Worm (Caenorhabditis elegans) whole organism, late embryonic: ENCODE measurements around the gene col-142.

Experiments used
- C08G9.2 ChIP-seq: sonication (generic microtip); optimal IDR thresholded peaks from 2 replicates; lab custom pipeline; 2016; ENCODE audit warnings: mild to moderate bottlenecking, missing genetic modification characterization, moderate library complexity, missing compliant biosample characterization
- F13H6.1 ChIP-seq: sonication (generic microtip); optimal IDR thresholded peaks from 2 replicates; lab custom pipeline; 2016; ENCODE audit warnings: missing genetic modification characterization, missing compliant biosample characterization
- T23F11.4 ChIP-seq: fragments of 200-800 bp; sonication (Bioruptor generic); optimal IDR thresholded peaks from 2 replicates; lab custom pipeline; 2018; ENCODE audit warnings: mild to moderate bottlenecking, missing genetic modification characterization, missing compliant biosample characterization
- Y22D7AL.16 ChIP-seq: sonication (generic microtip); optimal IDR thresholded peaks from 2 replicates; lab custom pipeline; 2016; ENCODE audit warnings: missing genetic modification characterization, missing compliant biosample characterization
- ahr-1 ChIP-seq: sonication (generic microtip); optimal IDR thresholded peaks from 2 replicates; lab custom pipeline; 2016; ENCODE audit warnings: missing genetic modification characterization, missing compliant biosample characterization
- ama-1 ChIP-seq: fragments of 150-350 bp; optimal IDR thresholded peaks from 2 replicates; lab custom pipeline; 2014
- ceh-14 ChIP-seq: sonication (generic microtip); optimal IDR thresholded peaks from 2 replicates; lab custom pipeline; 2016; ENCODE audit warnings: missing genotype, missing genetic modification characterization, missing compliant biosample characterization
- ceh-18 ChIP-seq: sonication (generic microtip); optimal IDR thresholded peaks from 2 replicates; lab custom pipeline; 2016; ENCODE audit warnings: missing genetic modification characterization, missing compliant biosample characterization
- ceh-22 ChIP-seq: sonication (generic microtip); optimal IDR thresholded peaks from 2 replicates; lab custom pipeline; 2017; ENCODE audit warnings: missing biosample characterization, missing genetic modification characterization
- ceh-24 ChIP-seq: sonication (generic microtip); optimal IDR thresholded peaks from 2 replicates; lab custom pipeline; 2016; ENCODE audit warnings: mild to moderate bottlenecking, missing genetic modification characterization, missing compliant biosample characterization
- ceh-31 ChIP-seq: sonication (generic microtip); optimal IDR thresholded peaks from 2 replicates; lab custom pipeline; 2016; ENCODE audit warnings: missing genetic modification characterization, missing compliant biosample characterization
- ceh-34 ChIP-seq: sonication (generic microtip); optimal IDR thresholded peaks from 2 replicates; lab custom pipeline; 2016; ENCODE audit warnings: mild to moderate bottlenecking, missing genetic modification characterization, missing compliant biosample characterization
- ceh-45 ChIP-seq: fragments of 200-800 bp; sonication (Bioruptor generic); IDR thresholded peaks from 2 replicates; pipeline ENCODE4 v1.3.6; 2022; ENCODE audit warnings: missing genetic modification reagents, missing genetic modification characterization, missing compliant biosample characterization
- ceh-6 ChIP-seq: fragments of 200-800 bp; sonication (Bioruptor generic); optimal IDR thresholded peaks from 2 replicates; lab custom pipeline; 2018; ENCODE audit warnings: mild to moderate bottlenecking, missing genetic modification characterization, missing compliant biosample characterization
- dve-1 ChIP-seq: sonication (generic microtip); optimal IDR thresholded peaks from 2 replicates; lab custom pipeline; 2017; ENCODE audit warnings: antibody characterized with exemption, mild to moderate bottlenecking, missing genetic modification characterization, missing compliant biosample characterization
- elt-2 ChIP-seq: sonication (generic microtip); optimal IDR thresholded peaks from 2 replicates; lab custom pipeline; 2016; ENCODE audit warnings: missing genetic modification reagents, missing genetic modification characterization, missing compliant biosample characterization
- eyg-1 ChIP-seq: sonication (generic microtip); optimal IDR thresholded peaks from 2 replicates; lab custom pipeline; 2016; ENCODE audit warnings: missing genotype, missing genetic modification characterization, missing compliant biosample characterization
- fax-1 ChIP-seq: sonication (generic microtip); optimal IDR thresholded peaks from 2 replicates; lab custom pipeline; 2016; ENCODE audit warnings: missing genotype, missing genetic modification characterization, missing compliant biosample characterization
- fkh-10 ChIP-seq: fragments of 150-350 bp; optimal IDR thresholded peaks from 2 replicates; lab custom pipeline; 2014; ENCODE audit warnings: missing biosample characterization, missing genetic modification reagents, missing genetic modification characterization
- gmeb-2 ChIP-seq: sonication (generic microtip); optimal IDR thresholded peaks from 2 replicates; lab custom pipeline; 2016; ENCODE audit warnings: missing genetic modification characterization, inconsistent platforms, missing compliant biosample characterization
- hlh-13 ChIP-seq: fragments of 200-800 bp; sonication (Bioruptor generic); optimal IDR thresholded peaks from 2 replicates; lab custom pipeline; 2018; ENCODE audit warnings: mild to moderate bottlenecking, missing genetic modification characterization, missing compliant biosample characterization
- hlh-15 ChIP-seq: sonication (generic microtip); optimal IDR thresholded peaks from 2 replicates; lab custom pipeline; 2016; ENCODE audit warnings: missing genetic modification characterization, missing compliant biosample characterization
- hlh-6 ChIP-seq: sonication (generic microtip); optimal IDR thresholded peaks from 2 replicates; lab custom pipeline; 2016; ENCODE audit warnings: missing genotype, missing genetic modification characterization, missing compliant biosample characterization
- hlh-8 ChIP-seq: sonication (generic microtip); optimal IDR thresholded peaks from 2 replicates; lab custom pipeline; 2016; ENCODE audit warnings: missing genotype, missing genetic modification characterization, missing compliant biosample characterization
- lim-6 ChIP-seq: sonication (generic microtip); optimal IDR thresholded peaks from 2 replicates; lab custom pipeline; 2016; ENCODE audit warnings: missing genetic modification characterization, missing compliant biosample characterization
- lin-11 ChIP-seq: fragments of 200-800 bp; sonication (Bioruptor generic); optimal IDR thresholded peaks from 2 replicates; lab custom pipeline; 2018; ENCODE audit warnings: mild to moderate bottlenecking, missing genetic modification characterization, missing compliant biosample characterization
- madf-2 ChIP-seq: sonication (generic microtip); optimal IDR thresholded peaks from 2 replicates; lab custom pipeline; 2017; ENCODE audit warnings: missing genetic modification characterization, missing compliant biosample characterization
- nfya-1 ChIP-seq: sonication (generic microtip); optimal IDR thresholded peaks from 2 replicates; lab custom pipeline; 2017; ENCODE audit warnings: missing genetic modification characterization, mild to moderate bottlenecking, missing compliant biosample characterization, antibody characterized with exemption, moderate library complexity
- nhr-11 ChIP-seq: fragments of 150-350 bp; optimal IDR thresholded peaks from 2 replicates; lab custom pipeline; 2014; ENCODE audit warnings: missing biosample characterization, missing genetic modification characterization
- npax-4 ChIP-seq: sonication (generic microtip); optimal IDR thresholded peaks from 2 replicates; lab custom pipeline; 2016; ENCODE audit warnings: missing genetic modification characterization, missing compliant biosample characterization
- pat-9 ChIP-seq: fragments of 200-800 bp; sonication (Bioruptor generic); optimal IDR thresholded peaks from 2 replicates; lab custom pipeline; 2018; ENCODE audit warnings: mild to moderate bottlenecking, missing genetic modification characterization, moderate library complexity, missing compliant biosample characterization
- pax-1 ChIP-seq: fragments of 150-350 bp; optimal IDR thresholded peaks from 2 replicates; lab custom pipeline; 2014; ENCODE audit warnings: missing biosample characterization, missing genetic modification characterization
- pha-4 ChIP-seq: fragments of 150-350 bp; optimal IDR thresholded peaks from 2 replicates; lab custom pipeline; 2018; ENCODE audit warnings: missing biosample characterization, missing genetic modification reagents, missing genetic modification characterization
- pqm-1 ChIP-seq: sonication (generic microtip); optimal IDR thresholded peaks from 2 replicates; lab custom pipeline; 2016; ENCODE audit warnings: missing genetic modification characterization, missing compliant biosample characterization
- pros-1 ChIP-seq: fragments of 150-350 bp; optimal IDR thresholded peaks from 2 replicates; lab custom pipeline; 2014; ENCODE audit warnings: missing biosample characterization, missing genetic modification reagents, missing genetic modification characterization
- ref-2 ChIP-seq: sonication (generic microtip); optimal IDR thresholded peaks from 2 replicates; lab custom pipeline; 2016; ENCODE audit warnings: missing genetic modification characterization, missing compliant biosample characterization
- sdc-2 ChIP-seq: sonication (generic microtip); optimal IDR thresholded peaks from 2 replicates; lab custom pipeline; 2016; ENCODE audit warnings: missing genotype, missing genetic modification characterization, missing compliant biosample characterization
- syd-9 ChIP-seq: sonication (generic microtip); optimal IDR thresholded peaks from 2 replicates; lab custom pipeline; 2016; ENCODE audit warnings: mild to moderate bottlenecking, missing genetic modification characterization, moderate library complexity, missing compliant biosample characterization
- tbx-7 ChIP-seq: sonication (generic microtip); optimal IDR thresholded peaks from 2 replicates; lab custom pipeline; 2016; ENCODE audit warnings: missing genotype, missing genetic modification characterization, missing compliant biosample characterization
- ttx-3 ChIP-seq: sonication (generic microtip); optimal IDR thresholded peaks from 2 replicates; lab custom pipeline; 2016; ENCODE audit warnings: missing genetic modification reagents, missing genetic modification characterization, missing compliant biosample characterization
- unc-3 ChIP-seq, 2 experiments: fragments of 200-800 bp in 1 of 2; sonication (Bioruptor generic) in 1 of 2; sonication (generic microtip) in 1 of 2; conservative IDR thresholded peaks in 1 of 2; optimal IDR thresholded peaks in 1 of 2; 2 replicates each; pipeline versions ENCODE4 v1.3.6 to Lab custom; 2016 to 2022; ENCODE audit warnings: missing compliant biosample characterization in 2 of 2, missing genetic modification characterization in 2 of 2, missing genetic modification reagents in 1 of 2
- unc-42 ChIP-seq: sonication (generic microtip); optimal IDR thresholded peaks from 2 replicates; lab custom pipeline; 2016; ENCODE audit warnings: missing genotype, missing genetic modification characterization, missing compliant biosample characterization
- unc-55 ChIP-seq: sonication (generic microtip); optimal IDR thresholded peaks from 2 replicates; lab custom pipeline; 2017; ENCODE audit warnings: missing biosample characterization, missing genetic modification reagents, missing genetic modification characterization
- ztf-16 ChIP-seq: sonication (generic microtip); optimal IDR thresholded peaks from 2 replicates; lab custom pipeline; 2017; ENCODE audit warnings: missing genetic modification characterization, missing compliant biosample characterization

col-142 gene

DNA sequence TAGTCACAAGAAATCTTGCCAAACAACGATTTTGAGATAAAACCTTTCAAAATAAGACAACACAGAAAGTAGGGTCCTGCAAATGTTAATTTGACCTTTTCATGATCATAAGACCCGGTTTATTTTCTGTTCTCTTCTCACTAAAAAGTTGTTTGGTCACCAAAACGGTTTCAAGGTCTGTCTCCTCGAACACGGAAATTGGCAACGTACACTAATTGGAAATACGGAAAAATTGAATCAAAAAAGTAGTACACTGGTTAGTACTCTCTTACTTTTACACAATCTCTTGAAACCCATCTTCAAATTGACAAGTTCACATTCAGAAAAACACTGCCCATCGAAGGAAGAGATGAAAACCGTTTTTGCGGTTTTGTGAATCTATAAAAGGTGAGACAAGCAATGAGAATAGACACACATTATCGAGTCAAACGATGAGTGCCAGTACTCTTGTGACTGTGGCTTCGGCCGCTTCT, at the start of gene col-142:
col-142 (plus strand) TSS at position 423 of the 473 bp plus-strand sequence.
- TF ChIP-seq hlh-13 (GFP tag; lab: Kevin White, UChicago) (no peak), lim-6 (no peak), pat-9 (tag; lab: Kevin White, UChicago) (no peak), unc-3 (GFP tag; conservative IDR thresholded peaks at IDR 0.05; lab: Robert Waterston, UW) (no peak), unc-3 (tag; optimal IDR thresholded peaks at IDR 0.05; lab: Kevin White, UChicago) (no peak), dve-1 (tag; lab: Kevin White, UChicago) (no peak), F13H6.1 (tag; lab: Kevin White, UChicago) (no peak), syd-9 (tag; lab: Kevin White, UChicago) (no peak), gmeb-2 (no peak), sdc-2 (tag; lab: Kevin White, UChicago) (no peak), fkh-10 (GFP tag; lab: Kevin White, UChicago) (no peak), ceh-18 (tag; lab: Kevin White, UChicago) (no peak)

- TF ChIP-seq ceh-22 (tag; lab: Kevin White, UChicago): no peak
- TF ChIP-seq unc-55 (GFP tag; lab: Kevin White, UChicago): no peak
- no peak for TF ChIP-seq ama-1 (lab: Kevin White, UChicago)
- TF ChIP-seq ttx-3: no peak
- TF ChIP-seq pros-1 (tag; lab: Kevin White, UChicago): no peak
- no peak for TF ChIP-seq hlh-6 (tag; lab: Kevin White, UChicago)
These were observed 48.7 kb upstream of the col-142 start for ce11 chrV:6782260-6782659.

DNA sequence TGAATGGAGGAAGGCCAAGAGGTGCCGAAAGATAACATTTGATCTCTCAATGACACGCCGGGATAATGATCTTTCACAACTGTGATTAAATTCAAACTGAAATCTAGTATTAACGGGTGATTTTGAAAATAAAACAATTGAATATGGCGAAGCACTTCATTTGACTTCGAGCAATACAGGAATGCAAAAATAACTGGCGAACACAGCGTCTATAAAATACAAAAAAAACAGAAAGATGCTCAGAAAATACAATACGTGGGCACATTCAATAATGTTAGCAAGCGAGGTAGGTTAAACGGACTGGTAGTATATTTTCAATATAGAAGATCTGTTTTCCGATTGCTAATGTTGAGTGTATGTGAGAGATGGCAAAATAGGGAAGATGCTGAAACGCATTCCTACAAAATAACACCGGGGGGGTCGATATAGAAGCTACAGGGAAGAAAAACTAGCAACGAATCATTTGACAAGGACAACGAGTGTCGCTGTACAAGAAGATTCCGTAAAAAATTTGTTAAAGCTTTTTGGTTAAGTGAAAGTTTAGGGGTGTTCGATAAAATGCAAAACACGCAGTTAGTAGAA, 47.8 kb upstream of the col-142 start:
- TF ChIP-seq npax-4 (no peak), ceh-6 (GFP tag; lab: Kevin White, UChicago) (no peak), sdc-2 (tag; lab: Kevin White, UChicago) (no peak), nhr-11 (tag; lab: Kevin White, UChicago) (no peak), pax-1 (tag; lab: Kevin White, UChicago) (no peak), hlh-8 (tag; lab: Kevin White, UChicago) (no peak), T23F11.4 (GFP tag; lab: Kevin White, UChicago) (no peak), ceh-31 (tag; lab: Kevin White, UChicago) (no peak), C08G9.2 (tag; lab: Kevin White, UChicago) (no peak), ahr-1 (tag; lab: Kevin White, UChicago) (no peak), hlh-6 (tag; lab: Kevin White, UChicago) (no peak), ama-1 (lab: Kevin White, UChicago) (no peak), F13H6.1 (tag; lab: Kevin White, UChicago) (no peak), tbx-7 (tag; lab: Kevin White, UChicago) (no peak), ceh-34 (no peak), nfya-1 (tag; lab: Kevin White, UChicago) (no peak), gmeb-2 (no peak), madf-2 (no peak), fax-1 (tag; lab: Kevin White, UChicago) (no peak)
- TF ChIP-seq, all 69 proteins: peak for 0

DNA sequence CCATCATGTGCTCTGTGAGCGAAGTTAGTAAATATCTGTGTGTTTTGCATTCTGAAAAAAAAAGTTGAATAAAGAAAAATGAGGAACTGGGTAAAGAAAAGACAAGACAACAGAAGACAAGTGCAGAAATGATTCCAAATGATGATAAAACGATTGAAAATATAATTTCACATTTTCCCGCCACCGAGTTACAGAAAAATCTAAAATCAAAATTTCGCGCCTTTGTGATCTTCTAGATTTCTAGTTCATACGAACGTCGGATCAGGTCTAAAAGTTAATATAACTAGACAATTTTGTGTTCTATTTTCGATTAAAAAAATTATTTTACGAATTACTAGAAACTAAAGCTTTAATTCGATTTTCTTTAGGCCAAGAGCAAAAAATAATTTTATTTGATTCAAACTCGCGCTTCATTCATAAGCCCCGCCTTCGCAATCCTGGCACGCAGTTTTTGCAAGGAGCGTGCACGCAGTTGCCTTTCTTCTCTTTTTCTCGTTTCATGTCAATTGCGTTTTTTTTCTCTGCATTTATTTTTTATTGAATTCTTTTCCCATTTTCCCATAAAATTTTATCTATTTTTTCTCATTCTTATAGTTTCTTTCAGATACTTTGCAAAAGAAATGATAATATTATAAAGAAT, 46.0 kb upstream of the col-142 start, which contains the start of the genes spn-4 and spe-39:
spn-4 (minus strand) TSS at position 51 of the 640 bp plus-strand sequence.
spe-39 (plus strand) TSS at position 599 of the 640 bp plus-strand sequence.
- TF ChIP-seq pqm-1 (tag; lab: Kevin White, UChicago) (no peak), ama-1 (lab: Kevin White, UChicago) (no peak), madf-2 (peak; percentile 47), ttx-3 (no peak), C08G9.2 (tag; lab: Kevin White, UChicago) (peak; percentile 39), eyg-1 (tag; lab: Kevin White, UChicago) (no peak), unc-3 (GFP tag; conservative IDR thresholded peaks at IDR 0.05; lab: Robert Waterston, UW) (no peak), unc-3 (tag; optimal IDR thresholded peaks at IDR 0.05; lab: Kevin White, UChicago) (no peak), Y22D7AL.16 (peak; percentile 30), ceh-24 (tag; lab: Kevin White, UChicago) (no peak), ref-2 (tag; lab: Kevin White, UChicago) (peak; percentile 16), hlh-13 (GFP tag; lab: Kevin White, UChicago) (no peak), nfya-1 (tag; lab: Kevin White, UChicago) (peak; percentile 74), unc-42 (tag; lab: Kevin White, UChicago) (peak; percentile 71), ceh-14 (tag; lab: Kevin White, UChicago) (peak; percentile 8), syd-9 (tag; lab: Kevin White, UChicago) (no peak), pha-4 (tag; lab: Kevin White, UChicago) (no peak), hlh-15 (tag; lab: Kevin White, UChicago) (no peak), ceh-45 (GFP tag; lab: Robert Waterston, UW) (no peak), lin-11 (tag; lab: Kevin White, UChicago) (no peak), elt-2 (tag; lab: Kevin White, UChicago) (peak; percentile 59), ztf-16 (peak; percentile 29), ceh-18 (tag; lab: Kevin White, UChicago) (no peak), dve-1 (tag; lab: Kevin White, UChicago) (peak; percentile 29)
